Worm (Caenorhabditis elegans) whole organism, young adult: ENCODE results near the gene T04B2.3.

Experiments
- F39B2.1 ChIP-seq: fragments of 200-800 bp; sonication (Bioruptor generic); IDR thresholded peaks from 2 replicates; pipeline ENCODE4 v1.3.6; 2022; ENCODE audit warnings: missing genetic modification reagents, missing genetic modification characterization, missing compliant biosample characterization
- K12H6.12 ChIP-seq: fragments of 200-800 bp; sonication (Bioruptor generic); optimal IDR thresholded peaks from 2 replicates; lab custom pipeline; 2018; ENCODE audit warnings: mild to moderate bottlenecking, missing genetic modification characterization, missing compliant biosample characterization
- T07F8.4 ChIP-seq: sonication (generic microtip); optimal IDR thresholded peaks from 2 replicates; lab custom pipeline; 2016; ENCODE audit warnings: mild to moderate bottlenecking, missing genetic modification characterization, moderate library complexity, missing compliant biosample characterization
- attf-5 ChIP-seq: fragments of 200-800 bp; sonication (Bioruptor generic); optimal IDR thresholded peaks from 2 replicates; lab custom pipeline; 2018; ENCODE audit warnings: mild to moderate bottlenecking, missing genetic modification characterization, missing compliant biosample characterization
- hlh-26 ChIP-seq: fragments of 200-800 bp; sonication (Bioruptor generic); conservative IDR thresholded peaks from 2 replicates; pipeline ENCODE4 v1.3.6; 2022; ENCODE audit warnings: missing genetic modification reagents, missing genetic modification characterization, missing compliant biosample characterization
- lin-35 ChIP-seq, 3 experiments: fragments of 150-350 bp in 2 of 3; sonication (generic microtip) in 1 of 3; optimal IDR thresholded peaks; 2 replicates each; lab custom pipeline; 2014 to 2018; ENCODE audit warnings: missing biosample characterization in 3 of 3, missing genetic modification characterization in 3 of 3, missing genetic modification reagents in 3 of 3
- lin-54 ChIP-seq: fragments of 200-800 bp; sonication (Bioruptor generic); optimal IDR thresholded peaks from 2 replicates; lab custom pipeline; 2018; ENCODE audit warnings: mild to moderate bottlenecking, missing genetic modification characterization, missing compliant biosample characterization
- nfyb-1 ChIP-seq: fragments of 200-800 bp; sonication (Bioruptor generic); IDR thresholded peaks from 2 replicates; pipeline ENCODE4 v1.3.6; 2022; ENCODE audit warnings: missing genetic modification reagents, missing genetic modification characterization, missing compliant biosample characterization
- nhr-90 ChIP-seq: sonication (generic microtip); optimal IDR thresholded peaks from 2 replicates; lab custom pipeline; 2016; ENCODE audit warnings: missing genotype, mild to moderate bottlenecking, missing genetic modification characterization, missing compliant biosample characterization
- somi-1 ChIP-seq: fragments of 200-800 bp; sonication (Bioruptor generic); optimal IDR thresholded peaks from 2 replicates; lab custom pipeline; 2018; ENCODE audit warnings: mild to moderate bottlenecking, missing genetic modification characterization, missing compliant biosample characterization
- unc-62 ChIP-seq: fragments of 150-350 bp; optimal IDR thresholded peaks from 2 replicates; lab custom pipeline; 2014; ENCODE audit warnings: missing biosample characterization, missing genetic modification reagents, missing genetic modification characterization

ce11 chrIV:9998487-9999218 lies 48.6 kb upstream of the T04B2.3 start, which contains the start of gene pyp-1:
- TF ChIP-seq nhr-90 (tag; lab: Kevin White, UChicago): no peak
- no peak for TF ChIP-seq somi-1 (GFP tag; lab: Kevin White, UChicago)
- TF ChIP-seq lin-54 (GFP tag; lab: Kevin White, UChicago): no peak
- TF ChIP-seq unc-62 (GFP tag; lab: Kevin White, UChicago): no peak
- no peak for TF ChIP-seq T07F8.4 (tag; lab: Kevin White, UChicago)
- TF ChIP-seq nfyb-1 (GFP tag; lab: Robert Waterston, UW): no peak
- TF ChIP-seq lin-35 (GFP tag; optimal IDR thresholded peaks at IDR 0.05; lab: Kevin White, UChicago): peak in 1 of 3 experiments; percentile 31
- TF ChIP-seq K12H6.12: peak; percentile 7
- TF ChIP-seq hlh-26: no peak
- TF ChIP-seq F39B2.1: no peak
- no peak for TF ChIP-seq attf-5 (GFP tag; lab: Kevin White, UChicago)
